Fruit fly (Drosophila melanogaster) ovary, adult (tissue): ENCODE measurements around the gene Poxm.
A peak's percentile ranks its signal among the peaks of the same experiment; 100 is the strongest.

Experiments used
- CG17801 ChIP-seq: fragments of 200-800 bp; optimal IDR thresholded peaks from 2 replicates; lab custom pipeline; 2019; ENCODE audit warnings: missing biosample characterization, mild to moderate bottlenecking, missing genetic modification characterization, moderate library complexity; ENCODE audit not compliant: partially characterized antibody

The Poxm gene

dm6 chr3R:8347279-8347678 is 13.7 kb upstream of the Poxm start, which contains the start of gene CG7352:
Gene CG7352, plus strand, starts transcription at chr3R:8347579.
- no peak for TF ChIP-seq CG17801

- TF ChIP-seq CG17801: no peak
Observed at dm6 chr3R:8344174-8344573, 10.6 kb upstream of the Poxm start, which contains the start of gene DppIII. Gene DppIII, plus strand, starts transcription at chr3R:8344400.

dm6 chr3R:8343251-8343744 is 9.7 kb upstream of the Poxm start, which contains the start of the genes PNKP and COX7AL:
Gene PNKP, minus strand, starts transcription at chr3R:8343516.
Gene COX7AL, plus strand, starts transcription at chr3R:8343669.
- TF ChIP-seq CG17801: no peak

dm6 chr3R:8340675-8341275 is 7.2 kb upstream of the Poxm start, which contains the start of the genes COX7A and Arl2:
Gene COX7A, minus strand, starts transcription at chr3R:8341043.
Gene Arl2, plus strand, starts transcription at chr3R:8341100.
- peak; percentile 35 for TF ChIP-seq CG17801

- no peak for TF ChIP-seq CG17801
Observed at dm6 chr3R:8336012-8336567, 2.5 kb upstream of the Poxm start.

dm6 chr3R:8334982-8335381 is 1.4 kb upstream of the Poxm start:
- no peak for TF ChIP-seq CG17801

- TF ChIP-seq CG17801: no peak
Observed at dm6 chr3R:8334471-8334783, 835 bp upstream of the Poxm start.

dm6 chr3R:8329628-8330027 is 4.0 kb downstream of the Poxm start:
- no peak for TF ChIP-seq CG17801

- TF ChIP-seq CG17801: no peak
Observed at dm6 chr3R:8327967-8328789, 5.4 kb downstream of the Poxm start.

dm6 chr3R:8326884-8327283 is 6.7 kb downstream of the Poxm start:
- TF ChIP-seq CG17801: no peak

- no peak for TF ChIP-seq CG17801
Observed at dm6 chr3R:8324016-8324415, 9.6 kb downstream of the Poxm start, which contains the start of gene CG7443. Gene CG7443, plus strand, starts transcription at chr3R:8324316.

dm6 chr3R:8321447-8321846 is 12.1 kb downstream of the Poxm start, which contains the start of gene Or85a:
Gene Or85a, plus strand, starts transcription at chr3R:8321747.
- TF ChIP-seq CG17801: no peak

dm6 chr3R:8317709-8318335 is 15.8 kb downstream of the Poxm start:
- no peak for TF ChIP-seq CG17801

dm6 chr3R:8317215-8317614 is 16.4 kb downstream of the Poxm start, which contains the start of gene Ctr1B:
Gene Ctr1B, plus strand, starts transcription at chr3R:8317612.
- no peak for TF ChIP-seq CG17801

- TF ChIP-seq CG17801: no peak
Observed at dm6 chr3R:8316344-8317105, 17.1 kb downstream of the Poxm start, which contains the start of gene Coq2. Gene Coq2, minus strand, starts transcription at chr3R:8316543.

- peak; percentile 58 for TF ChIP-seq CG17801
Observed at dm6 chr3R:8313038-8313437, 20.6 kb downstream of the Poxm start, which contains the start of gene CG7483. Gene CG7483, plus strand, starts transcription at chr3R:8313208.
